Worm (Caenorhabditis elegans) whole organism, L3 larva: ENCODE results near the gene Y57G11C.8.

Source experiments
- lin-39 ChIP-seq: fragments of 150-350 bp; optimal IDR thresholded peaks from 2 replicates; lab custom pipeline; 2018; ENCODE audit warnings: missing biosample characterization, missing genetic modification reagents, missing genetic modification characterization
- mdl-1 ChIP-seq: fragments of 150-350 bp; optimal IDR thresholded peaks from 2 replicates; lab custom pipeline; 2014; ENCODE audit warnings: missing biosample characterization, missing genetic modification characterization
- nhr-28 ChIP-seq: fragments of 150-350 bp; optimal IDR thresholded peaks from 2 replicates; lab custom pipeline; 2014; ENCODE audit warnings: missing biosample characterization, missing genetic modification characterization
- nhr-76 ChIP-seq: fragments of 150-350 bp; sonication (generic microtip); optimal IDR thresholded peaks from 5 replicates; lab custom pipeline; 2014; ENCODE audit warnings: missing biosample characterization, missing genetic modification characterization
- pha-4 ChIP-seq: fragments of 150-350 bp; optimal IDR thresholded peaks from 2 replicates; lab custom pipeline; 2014; ENCODE audit warnings: missing biosample characterization, missing genetic modification reagents, missing genetic modification characterization
- snpc-4 ChIP-seq: fragments of 150-350 bp; optimal IDR thresholded peaks from 2 replicates; lab custom pipeline; 2014; ENCODE audit warnings: missing biosample characterization, missing genetic modification characterization

ce11 chrIV:14781537-14781936 is at the start of gene Y57G11C.8:
- TF ChIP-seq nhr-28 (tag; lab: Kevin White, UChicago) (no peak), mdl-1 (tag; lab: Kevin White, UChicago) (no peak), snpc-4 (tag; lab: Kevin White, UChicago) (no peak), lin-39 (tag; lab: Kevin White, UChicago) (no peak), pha-4 (tag; lab: Kevin White, UChicago) (no peak), nhr-76 (tag; lab: Kevin White, UChicago) (no peak)
